Fruit fly (Drosophila melanogaster): ENCODE results near the gene CG7376.
A peak's percentile ranks its signal among the peaks of the same experiment; 100 is the strongest.

Gene CG7376

dm6 chr3L:6181776-6182175 is 7.7 kb downstream of the CG7376 start, which contains the start of gene CG10274 (continued):
- no peak for TF ChIP-seq Hr38 (GFP tag; optimal IDR thresholded peaks at IDR 0.05)

dm6 chr3L:6184884-6185438 is 10.9 kb downstream of the CG7376 start, which contains the start of the genes D19B and CG43293:
Gene D19B, minus strand, starts transcription at chr3L:6184920.
Gene CG43293, plus strand, starts transcription at chr3L:6185189.
- TF ChIP-seq Lpt (GFP tag; optimal IDR thresholded peaks at IDR 0.05), result peak; percentile 85
- TF ChIP-seq CG11762 (GFP tag; optimal IDR thresholded peaks at IDR 0.05; ENCODE audit: insufficient read depth), result peak; percentile 69
- peak; percentile 83 for TF ChIP-seq lz (GFP tag; optimal IDR thresholded peaks at IDR 0.05)
- TF ChIP-seq fd85E (GFP tag; optimal IDR thresholded peaks at IDR 0.05), result peak; percentile 51
- TF ChIP-seq Smox (GFP tag; optimal IDR thresholded peaks at IDR 0.05), result peak; percentile 83
- TF ChIP-seq CG6163 (GFP tag; IDR thresholded peaks at IDR 0.05), result peak; percentile 91
- peak; percentile 88 for TF ChIP-seq CG10631 (GFP tag; optimal IDR thresholded peaks at IDR 0.05)
- peak; percentile 74 for TF ChIP-seq Ets21C (GFP tag; optimal IDR thresholded peaks at IDR 0.05)
- TF ChIP-seq CG10669 (GFP tag; optimal IDR thresholded peaks at IDR 0.05), result peak; percentile 85
- peak; percentile 93 for TF ChIP-seq Hr4 (GFP tag; optimal IDR thresholded peaks at IDR 0.05)
- peak; percentile 65 for TF ChIP-seq CG6854 (GFP tag; optimal IDR thresholded peaks at IDR 0.05)
- TF ChIP-seq Gug (GFP tag; IDR thresholded peaks at IDR 0.05), result peak; percentile 72
- TF ChIP-seq CG3032 (tag; optimal IDR thresholded peaks at IDR 0.05), result peak; percentile 81
- TF ChIP-seq CG8119 (GFP tag; IDR thresholded peaks at IDR 0.05), result peak; percentile 91
- TF ChIP-seq CG8319 (GFP tag; optimal IDR thresholded peaks at IDR 0.05), result peak; percentile 77
- TF ChIP-seq acj6 (GFP tag; optimal IDR thresholded peaks at IDR 0.05), result peak; percentile 90
- TF ChIP-seq CG6808 (GFP tag; optimal IDR thresholded peaks at IDR 0.05), result peak; percentile 76
- peak; percentile 84 for TF ChIP-seq cyc (GFP tag; optimal IDR thresholded peaks at IDR 0.05)
- peak; percentile 77 for TF ChIP-seq dsx (GFP tag; optimal IDR thresholded peaks at IDR 0.05; ENCODE audit: poor library complexity, severe bottlenecking)
- TF ChIP-seq eg (GFP tag; IDR thresholded peaks at IDR 0.05), result peak; percentile 92
- peak; percentile 87 for TF ChIP-seq CG32006 (GFP tag; optimal IDR thresholded peaks at IDR 0.05)
- peak; percentile 91 for TF ChIP-seq OdsH (GFP tag; optimal IDR thresholded peaks at IDR 0.05)
- peak; percentile 90 for TF ChIP-seq achi (GFP tag; optimal IDR thresholded peaks at IDR 0.05)
- TF ChIP-seq CG3919 (GFP tag; optimal IDR thresholded peaks at IDR 0.05), result peak; percentile 93
- TF ChIP-seq dac (GFP tag; optimal IDR thresholded peaks at IDR 0.05), result peak; percentile 85
- TF ChIP-seq vri (GFP tag; optimal IDR thresholded peaks at IDR 0.05), result no peak
- peak; percentile 88 for TF ChIP-seq Sox14 (GFP tag; optimal IDR thresholded peaks at IDR 0.05)
- peak; percentile 83 for TF ChIP-seq topi (GFP tag; optimal IDR thresholded peaks at IDR 0.05)
- TF ChIP-seq fkh (GFP tag; optimal IDR thresholded peaks at IDR 0.05), result peak; percentile 89
- peak; percentile 93 for TF ChIP-seq net (GFP tag; optimal IDR thresholded peaks at IDR 0.05)
- TF ChIP-seq Eip78C (GFP tag), result peak; percentile 96
- peak; percentile 83 for TF ChIP-seq CG34406 (GFP tag; optimal IDR thresholded peaks at IDR 0.05)
- TF ChIP-seq CG1621 (tag; optimal IDR thresholded peaks at IDR 0.05), result peak; percentile 86
- TF ChIP-seq spab (GFP tag; optimal IDR thresholded peaks at IDR 0.05), result peak; percentile 81
- peak; percentile 85 for TF ChIP-seq CG6792 (GFP tag; optimal IDR thresholded peaks at IDR 0.05)
- peak; percentile 80 for TF ChIP-seq Eip93F (GFP tag; optimal IDR thresholded peaks at IDR 0.05)
- TF ChIP-seq Blimp-1 (GFP tag; optimal IDR thresholded peaks at IDR 0.05), result no peak
- TF ChIP-seq CG16779 (tag; optimal IDR thresholded peaks at IDR 0.05), result peak; percentile 81
- peak; percentile 71 for TF ChIP-seq fd59A (GFP tag; optimal IDR thresholded peaks at IDR 0.05)
- peak; percentile 68 for TF ChIP-seq CG11902 (GFP tag; optimal IDR thresholded peaks at IDR 0.05)
- TF ChIP-seq CG11294 (GFP tag; IDR thresholded peaks at IDR 0.05), result peak; percentile 80
- peak; percentile 69 for TF ChIP-seq CG9139 (GFP tag; optimal IDR thresholded peaks at IDR 0.05)
- TF ChIP-seq svp (GFP tag), result peak; percentile 92
- TF ChIP-seq CG8632 (GFP tag; optimal IDR thresholded peaks at IDR 0.05), result peak; percentile 82
- peak; percentile 71 for TF ChIP-seq CG4318 (GFP tag; optimal IDR thresholded peaks at IDR 0.05)
- no peak for TF ChIP-seq Hr38 (GFP tag; optimal IDR thresholded peaks at IDR 0.05)
- peak; percentile 88 for TF ChIP-seq Sox102F (GFP tag; optimal IDR thresholded peaks at IDR 0.05)
- TF ChIP-seq CG6276 (GFP tag; optimal IDR thresholded peaks at IDR 0.05), result peak; percentile 36
- TF ChIP-seq esn (GFP tag; optimal IDR thresholded peaks at IDR 0.05), result peak; percentile 90

Measured in whole organism, prepupa.